Fruit fly (Drosophila melanogaster): Measurements from ENCODE around the gene Snx27.
A peak's percentile ranks its signal among the peaks of the same experiment; 100 is the strongest.

Gene Snx27

dm6 chrX:5732440-5732839, 5.4 kb downstream of the Snx27 start, which contains the start of gene CG15773:
Gene CG15773 (plus strand): TSS chrX:5732740.
- TF ChIP-seq ey (GFP tag; optimal IDR thresholded peaks at IDR 0.05) (no peak), Mio (GFP tag; optimal IDR thresholded peaks at IDR 0.05) (no peak), N (GFP tag; optimal IDR thresholded peaks at IDR 0.05) (no peak), Dfd (GFP tag; optimal IDR thresholded peaks at IDR 0.05) (no peak), Abd-B (GFP tag; optimal IDR thresholded peaks at IDR 0.05) (no peak), OdsH (GFP tag; optimal IDR thresholded peaks at IDR 0.05) (no peak), Jra (GFP tag; optimal IDR thresholded peaks at IDR 0.05) (no peak), h (GFP tag; optimal IDR thresholded peaks at IDR 0.05) (no peak), fru (GFP tag; optimal IDR thresholded peaks at IDR 0.05) (no peak)

- TF ChIP-seq foxo (GFP tag; optimal IDR thresholded peaks at IDR 0.05) (peak in 1 of 2 experiments; percentile 76), Jra (GFP tag; optimal IDR thresholded peaks at IDR 0.05) (no peak), OdsH (GFP tag; optimal IDR thresholded peaks at IDR 0.05) (peak; percentile 34), Rel (GFP tag; optimal IDR thresholded peaks at IDR 0.05) (no peak), Rel (tag; optimal IDR thresholded peaks at IDR 0.05) (no peak), ey (GFP tag; optimal IDR thresholded peaks at IDR 0.05) (peak; percentile 74), dsf (GFP tag; optimal IDR thresholded peaks at IDR 0.05; ENCODE audit: borderline replicate concordance) (no peak), sage (GFP tag; optimal IDR thresholded peaks at IDR 0.05) (no peak), br (GFP tag; optimal IDR thresholded peaks at IDR 0.05) (peak; percentile 57), sv (GFP tag; optimal IDR thresholded peaks at IDR 0.05) (no peak), CrebA (GFP tag; optimal IDR thresholded peaks at IDR 0.05; ENCODE audit: borderline replicate concordance) (no peak), usp (GFP tag; optimal IDR thresholded peaks at IDR 0.05) (no peak), GATAd (GFP tag; optimal IDR thresholded peaks at IDR 0.05) (no peak), rgr (GFP tag; optimal IDR thresholded peaks at IDR 0.05) (peak; percentile 69), jim (GFP tag; optimal IDR thresholded peaks at IDR 0.05) (no peak), Dfd (GFP tag; optimal IDR thresholded peaks at IDR 0.05) (no peak), Mio (GFP tag; optimal IDR thresholded peaks at IDR 0.05) (no peak), CG32264 (GFP tag; optimal IDR thresholded peaks at IDR 0.05) (no peak), Hr83 (GFP tag; optimal IDR thresholded peaks at IDR 0.05; ENCODE audit: poor library complexity, severe bottlenecking) (no peak), Vsx2 (GFP tag; optimal IDR thresholded peaks at IDR 0.05; ENCODE audit: partially characterized antibody) (no peak), dmrt93B (GFP tag; optimal IDR thresholded peaks at IDR 0.05) (peak; percentile 38), brk (GFP tag; optimal IDR thresholded peaks at IDR 0.05) (no peak), N (GFP tag; optimal IDR thresholded peaks at IDR 0.05) (no peak), pan (optimal IDR thresholded peaks at IDR 0.05) (no peak), Hr78 (GFP tag; optimal IDR thresholded peaks at IDR 0.05) (no peak), tai (GFP tag; optimal IDR thresholded peaks at IDR 0.05) (no peak), dl (GFP tag; optimal IDR thresholded peaks at IDR 0.05; ENCODE audit: insufficient read depth in 1 of 2, partially characterized antibody in 2 of 2) (no peak), woc (GFP tag; optimal IDR thresholded peaks at IDR 0.05) (peak; percentile 42), lola (GFP tag; optimal IDR thresholded peaks at IDR 0.05) (no peak), HLH106 (tag; optimal IDR thresholded peaks at IDR 0.05) (no peak), Dif (GFP tag; optimal IDR thresholded peaks at IDR 0.05; ENCODE audit: partially characterized antibody) (no peak), Sp1 (GFP tag; optimal IDR thresholded peaks at IDR 0.05) (no peak), Myc (optimal IDR thresholded peaks at IDR 0.05) (no peak), h (GFP tag; optimal IDR thresholded peaks at IDR 0.05) (peak; percentile 70), psq (GFP tag; optimal IDR thresholded peaks at IDR 0.05) (peak; percentile 27), fru (GFP tag; optimal IDR thresholded peaks at IDR 0.05) (peak; percentile 70), Abd-B (GFP tag; optimal IDR thresholded peaks at IDR 0.05) (no peak), CG9705 (GFP tag; optimal IDR thresholded peaks at IDR 0.05) (no peak), Hnf4 (GFP tag; optimal IDR thresholded peaks at IDR 0.05) (peak; percentile 60)
These were observed 13.1 kb downstream of the Snx27 start for dm6 chrX:5724744-5725185.

- TF ChIP-seq Dif (GFP tag; optimal IDR thresholded peaks at IDR 0.05; ENCODE audit: partially characterized antibody) (no peak), jim (GFP tag; optimal IDR thresholded peaks at IDR 0.05) (no peak), usp (GFP tag; optimal IDR thresholded peaks at IDR 0.05) (no peak), ey (GFP tag; optimal IDR thresholded peaks at IDR 0.05) (no peak), Myc (optimal IDR thresholded peaks at IDR 0.05) (no peak), dmrt93B (GFP tag; optimal IDR thresholded peaks at IDR 0.05) (no peak), psq (GFP tag; optimal IDR thresholded peaks at IDR 0.05) (no peak), Dfd (GFP tag; optimal IDR thresholded peaks at IDR 0.05) (no peak), Abd-B (GFP tag; optimal IDR thresholded peaks at IDR 0.05) (no peak), Hnf4 (GFP tag; optimal IDR thresholded peaks at IDR 0.05) (no peak), HLH106 (tag; optimal IDR thresholded peaks at IDR 0.05) (no peak), pan (optimal IDR thresholded peaks at IDR 0.05) (no peak), br (GFP tag; optimal IDR thresholded peaks at IDR 0.05) (no peak), CG32264 (GFP tag; optimal IDR thresholded peaks at IDR 0.05) (no peak), sage (GFP tag; optimal IDR thresholded peaks at IDR 0.05) (no peak), tai (GFP tag; optimal IDR thresholded peaks at IDR 0.05) (no peak), Sp1 (GFP tag; optimal IDR thresholded peaks at IDR 0.05) (no peak)
These were observed 13.6 kb downstream of the Snx27 start for dm6 chrX:5724151-5724699.
